Fruit fly (Drosophila melanogaster): ENCODE measurements around the gene Rsf1.

DNA sequence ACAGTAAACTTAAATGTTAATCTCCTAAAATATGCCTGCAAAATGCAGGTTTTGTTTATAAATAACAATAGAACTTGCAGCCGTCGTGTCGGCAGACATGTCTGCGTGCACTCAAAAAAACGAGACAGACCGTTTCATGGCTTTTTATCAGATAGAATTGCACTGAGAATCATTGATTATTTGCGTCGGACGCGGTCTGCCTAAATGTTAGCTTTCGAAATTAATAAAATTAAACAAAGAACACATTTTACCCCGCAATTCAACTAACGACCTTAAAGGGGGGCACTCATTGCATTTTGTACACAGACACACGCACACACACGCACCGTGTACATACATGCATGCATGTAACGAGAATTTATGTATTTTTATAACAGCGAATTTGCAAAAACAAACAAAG is 13.5 kb upstream of the Rsf1 start:
- no peak for TF ChIP-seq caup (GFP tag; optimal IDR thresholded peaks at IDR 0.05; ENCODE audit: severe bottlenecking)
- no peak for TF ChIP-seq CG8089 (GFP tag; optimal IDR thresholded peaks at IDR 0.05)
- TF ChIP-seq CG34224 (GFP tag; IDR thresholded peaks at IDR 0.05; ENCODE audit: partially characterized antibody): no peak
- TF ChIP-seq CG11398 (GFP tag; optimal IDR thresholded peaks at IDR 0.05): no peak
- no peak; the same call in 3 of the 4 replicates for TF ChIP-seq chinmo (GFP tag; IDR thresholded peaks at IDR 0.05; ENCODE audit: partially characterized antibody)
- TF ChIP-seq MESR4 (GFP tag; optimal IDR thresholded peaks at IDR 0.05): peak; percentile 24
- TF ChIP-seq CG17802 (tag; optimal IDR thresholded peaks at IDR 0.05): no peak
- no peak for TF ChIP-seq CG11247 (GFP tag; IDR thresholded peaks at IDR 0.05)
- TF ChIP-seq CG31441 (GFP tag; IDR thresholded peaks at IDR 0.05): no peak
- no peak for TF ChIP-seq CG6854 (GFP tag; optimal IDR thresholded peaks at IDR 0.05)
- no peak for TF ChIP-seq MTF-1 (GFP tag; optimal IDR thresholded peaks at IDR 0.05; ENCODE audit: borderline replicate concordance)
- no peak for TF ChIP-seq CG15011 (GFP tag; optimal IDR thresholded peaks at IDR 0.05)

Measured in whole organism, embryonic.